Worm (Caenorhabditis elegans): ENCODE data around the gene lgc-45.

ce11 chrII:3583402-3583801, 26.1 kb downstream of the lgc-45 start, which contains the start of gene srh-60:
- no peak for TF ChIP-seq blmp-1 (tag; optimal IDR thresholded peaks at IDR 0.05)
- no peak for TF ChIP-seq elt-1 (tag; optimal IDR thresholded peaks at IDR 0.05; ENCODE audit: borderline replicate concordance, insufficient read depth)
- no peak for TF ChIP-seq nhr-237 (tag; optimal IDR thresholded peaks at IDR 0.05)
- no peak for TF ChIP-seq pha-4 (tag; optimal IDR thresholded peaks at IDR 0.05)
- TF ChIP-seq nhr-28 (tag; optimal IDR thresholded peaks at IDR 0.05): no peak
- no peak for TF ChIP-seq snpc-4 (tag; optimal IDR thresholded peaks at IDR 0.05)

Measured in whole organism, mixed stage, embryonic.